Worm (Caenorhabditis elegans): ENCODE results near the gene Y17G9B.11.
A peak's percentile ranks its signal among the peaks of the same experiment; 100 is the strongest.

Gene Y17G9B.11

DNA sequence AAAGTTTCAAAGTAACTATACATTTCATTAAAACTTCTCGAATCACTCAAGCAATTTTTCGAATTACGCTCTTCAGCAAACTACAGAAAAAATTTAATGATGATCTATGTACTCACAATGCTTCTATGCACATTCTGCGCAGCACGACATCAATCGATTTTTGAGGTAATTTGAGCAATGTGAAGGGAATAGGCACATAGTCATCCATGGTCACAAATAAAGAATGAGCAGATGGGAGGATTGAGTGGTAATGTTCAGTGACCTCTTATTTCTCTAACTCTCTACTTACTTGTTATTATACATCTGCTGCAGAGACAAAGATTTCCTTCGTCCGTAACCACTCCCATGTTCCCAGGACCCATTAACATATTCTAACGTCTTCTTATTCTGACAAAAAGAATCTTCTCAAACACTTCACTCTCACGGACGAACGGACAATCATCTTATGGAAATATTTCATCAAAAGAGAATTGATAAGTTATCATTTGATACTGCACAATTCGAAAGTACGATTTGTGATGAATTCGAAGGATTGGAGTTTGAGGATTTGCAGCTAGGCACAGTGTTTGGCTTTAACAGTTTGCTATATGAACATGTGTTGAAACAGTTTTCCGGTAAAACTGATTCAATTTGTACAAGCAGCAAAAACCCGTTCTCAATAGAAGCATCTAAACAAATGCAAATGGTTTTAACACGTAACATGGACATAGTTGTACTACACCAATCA lies at the start of gene Y17G9B.11, which contains the start of gene fbxb-77:
Gene Y17G9B.11, plus strand, starts transcription at position 677 of the 727 bp plus-strand sequence.
Gene fbxb-77, minus strand, starts transcription at position 229 of the 727 bp plus-strand sequence.
- TF ChIP-seq lin-13 (GFP tag; optimal IDR thresholded peaks at IDR 0.05) (no peak), lin-35 (GFP tag; optimal IDR thresholded peaks at IDR 0.05) (no peak), ceh-88 (GFP tag; IDR thresholded peaks at IDR 0.05) (no peak), snu-23 (GFP tag; optimal IDR thresholded peaks at IDR 0.05) (no peak), zip-4 (GFP tag; optimal IDR thresholded peaks at IDR 0.05) (no peak), elt-3 (tag; optimal IDR thresholded peaks at IDR 0.05) (no peak), mef-2 (tag; optimal IDR thresholded peaks at IDR 0.05) (no peak), nhr-90 (tag; optimal IDR thresholded peaks at IDR 0.05; ENCODE audit: poor library complexity) (no peak), grh-1 (GFP tag; IDR thresholded peaks at IDR 0.05) (no peak), nhr-85 (tag) (no peak), unc-62 (GFP tag; optimal IDR thresholded peaks at IDR 0.05) (no peak), nhr-12 (tag; optimal IDR thresholded peaks at IDR 0.05) (no peak), nhr-28 (tag; optimal IDR thresholded peaks at IDR 0.05) (no peak), sup-37 (GFP tag; optimal IDR thresholded peaks at IDR 0.05) (no peak), mdl-1 (tag; optimal IDR thresholded peaks at IDR 0.05) (no peak), nhr-71 (tag; optimal IDR thresholded peaks at IDR 0.05) (no peak), C16A3.4 (tag; optimal IDR thresholded peaks at IDR 0.05) (no peak), nhr-77 (tag; optimal IDR thresholded peaks at IDR 0.05) (no peak)

DNA sequence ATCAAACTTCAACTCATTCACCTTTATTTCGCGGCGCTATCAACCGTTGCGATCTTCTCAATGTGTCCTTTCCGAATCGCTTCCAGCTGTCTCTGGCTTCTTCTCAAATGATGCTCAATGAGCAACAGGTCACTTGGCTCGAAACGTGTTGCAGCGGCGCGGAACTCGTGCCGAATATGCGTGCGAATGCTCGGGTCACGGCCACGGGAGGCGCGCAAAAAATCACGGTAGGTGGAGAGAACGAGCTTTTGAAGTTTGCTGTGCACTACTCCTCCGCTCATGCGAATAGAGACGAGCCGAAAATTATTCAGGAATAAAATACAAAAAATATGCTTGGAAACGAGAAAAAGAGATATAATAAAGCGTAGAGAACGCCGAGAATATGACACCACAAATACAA lies 45.9 kb upstream of the Y17G9B.11 start, which contains the start of gene cif-1:
Gene cif-1, minus strand, starts transcription at position 297 of the 400 bp plus-strand sequence.
- TF ChIP-seq ceh-90 (tag; optimal IDR thresholded peaks at IDR 0.05) (no peak), elt-2 (tag; optimal IDR thresholded peaks at IDR 0.05) (no peak), nhr-84 (tag; optimal IDR thresholded peaks at IDR 0.05) (no peak), hlh-17 (GFP tag; optimal IDR thresholded peaks at IDR 0.05; ENCODE audit: borderline replicate concordance) (no peak), efl-1 (optimal IDR thresholded peaks at IDR 0.05) (no peak), efl-1 (GFP tag; optimal IDR thresholded peaks at IDR 0.05 in 1 of 2) (peak in 1 of 2 experiments; percentile 67)

DNA sequence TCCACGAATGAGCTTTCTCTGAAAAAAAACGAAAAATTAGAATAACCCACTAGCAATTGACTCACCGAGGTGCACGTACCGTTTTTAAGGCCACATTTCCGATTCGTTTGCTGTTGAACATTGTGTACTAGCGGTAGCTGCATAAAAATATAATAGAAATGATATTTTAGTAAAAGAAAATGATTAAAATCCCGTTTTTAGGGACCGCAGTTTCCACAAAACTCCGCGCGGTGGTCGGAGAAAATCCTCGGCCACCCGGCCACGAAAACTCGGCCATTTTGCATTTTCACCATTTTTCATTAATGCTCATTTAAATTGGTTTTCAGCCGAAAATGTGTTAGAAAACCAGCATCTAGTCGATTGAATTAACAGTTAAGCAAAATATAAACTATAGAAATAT lies 44.0 kb upstream of the Y17G9B.11 start, which contains the start of gene yars-2:
Gene yars-2, minus strand, starts transcription at position 249 of the 400 bp plus-strand sequence.
- no peak for TF ChIP-seq jun-1 (tag; optimal IDR thresholded peaks at IDR 0.05)
- TF ChIP-seq alr-1 (tag; optimal IDR thresholded peaks at IDR 0.05; ENCODE audit: borderline replicate concordance): no peak
- TF ChIP-seq ceh-8 (GFP tag; optimal IDR thresholded peaks at IDR 0.05): no peak
- peak; percentile 52 for TF ChIP-seq lir-3 (tag; optimal IDR thresholded peaks at IDR 0.05; ENCODE audit: poor library complexity)
- peak; percentile 20 for TF ChIP-seq tbx-2 (tag; optimal IDR thresholded peaks at IDR 0.05)
- peak; percentile 73 for TF ChIP-seq rnt-1 (tag; optimal IDR thresholded peaks at IDR 0.05)
- peak in 1 of 2 experiments; percentile 4 for TF ChIP-seq lin-35 (GFP tag; optimal IDR thresholded peaks at IDR 0.05)
- no peak for TF ChIP-seq aha-1 (tag; optimal IDR thresholded peaks at IDR 0.05)
- TF ChIP-seq mdl-1 (tag; optimal IDR thresholded peaks at IDR 0.05): no peak
- TF ChIP-seq efl-1 (optimal IDR thresholded peaks at IDR 0.05): peak; percentile 4 to 26
- no peak for TF ChIP-seq efl-1 (GFP tag; optimal IDR thresholded peaks at IDR 0.05 in 1 of 2)
- TF ChIP-seq lsy-2 (tag; optimal IDR thresholded peaks at IDR 0.05): peak; percentile 20 to 48
- TF ChIP-seq dpl-1 (GFP tag; optimal IDR thresholded peaks at IDR 0.05): peak in 1 of 3 experiments; percentile 42
- no peak for TF ChIP-seq blmp-1 (tag; optimal IDR thresholded peaks at IDR 0.05)
- peak; percentile 42 for TF ChIP-seq nhr-47 (tag; optimal IDR thresholded peaks at IDR 0.05)
- peak; percentile 10 for TF ChIP-seq xbp-1 (tag; optimal IDR thresholded peaks at IDR 0.05)
- TF ChIP-seq ceh-90 (tag; optimal IDR thresholded peaks at IDR 0.05): peak; percentile 71
- peak; percentile 18 for TF ChIP-seq nhr-90 (tag; optimal IDR thresholded peaks at IDR 0.05; ENCODE audit: poor library complexity)
- no peak for TF ChIP-seq grh-1 (GFP tag; IDR thresholded peaks at IDR 0.05)
- TF ChIP-seq ceh-63 (GFP tag; optimal IDR thresholded peaks at IDR 0.05): no peak
- no peak for TF ChIP-seq elt-2 (tag; optimal IDR thresholded peaks at IDR 0.05)
- no peak for TF ChIP-seq unc-98 (GFP tag; IDR thresholded peaks at IDR 0.05)
- peak; percentile 28 for TF ChIP-seq nhr-71 (tag; optimal IDR thresholded peaks at IDR 0.05)
- TF ChIP-seq zag-1 (tag; optimal IDR thresholded peaks at IDR 0.05): no peak
- peak in 1 of 2 experiments; percentile 6 for TF ChIP-seq ztf-11 (tag; optimal IDR thresholded peaks at IDR 0.05)
- no peak for TF ChIP-seq efl-3 (GFP tag; optimal IDR thresholded peaks at IDR 0.05)
- no peak for TF ChIP-seq unc-130 (tag; optimal IDR thresholded peaks at IDR 0.05)

Data from whole organism, L1 larva.